Fruit fly (Drosophila melanogaster): ENCODE measurements around the gene capu.

dm6 chr2L:3856372-3856771 is 46.3 kb downstream of the capu start:
- TF ChIP-seq dsx (GFP tag; optimal IDR thresholded peaks at IDR 0.05; ENCODE audit: poor library complexity, severe bottlenecking) (peak; percentile 36), Eip93F (GFP tag; optimal IDR thresholded peaks at IDR 0.05) (no peak), Lpt (GFP tag; optimal IDR thresholded peaks at IDR 0.05) (no peak), Ets96B (tag; optimal IDR thresholded peaks at IDR 0.05) (peak; percentile 19), CG10669 (GFP tag; optimal IDR thresholded peaks at IDR 0.05) (peak; percentile 34), Blimp-1 (GFP tag; optimal IDR thresholded peaks at IDR 0.05) (no peak), dac (GFP tag; optimal IDR thresholded peaks at IDR 0.05) (no peak), CG9139 (GFP tag; optimal IDR thresholded peaks at IDR 0.05) (no peak), esn (GFP tag; optimal IDR thresholded peaks at IDR 0.05) (peak; percentile 59), CG1621 (tag; optimal IDR thresholded peaks at IDR 0.05) (no peak)
